Worm (Caenorhabditis elegans): ENCODE measurements around the gene sor-1.

DNA sequence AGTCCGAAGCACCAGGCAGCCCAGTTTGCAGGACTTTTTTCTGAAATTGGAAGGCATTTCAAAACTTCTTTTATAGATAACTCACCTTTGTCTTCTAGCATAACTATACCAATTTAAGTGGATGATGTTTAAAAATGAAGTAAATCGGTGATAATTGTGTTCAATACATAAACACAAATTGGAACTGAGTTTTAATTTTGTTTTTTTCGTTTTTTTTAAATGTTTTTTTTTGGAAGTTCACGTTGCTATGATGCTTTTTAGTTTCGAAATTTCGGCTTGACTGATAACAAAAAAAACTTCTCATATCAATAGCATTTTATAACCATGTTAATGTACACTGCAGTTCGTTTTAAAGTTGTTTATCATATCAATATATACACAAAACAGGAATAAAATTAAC is 28.4 kb upstream of the sor-1 start, which contains the start of gene ZK353.4:
- TF ChIP-seq mab-5 (tag; optimal IDR thresholded peaks at IDR 0.05), result no peak
- no peak for TF ChIP-seq ceh-39 (tag; optimal IDR thresholded peaks at IDR 0.05)
